Worm (Caenorhabditis elegans): ENCODE data around the gene talp-3.

ce11 chrIV:14599321-14599720 is 53.9 kb downstream of the talp-3 start:
- TF ChIP-seq scrt-1 (GFP tag; IDR thresholded peaks at IDR 0.05) (no peak), F13C5.2 (tag; optimal IDR thresholded peaks at IDR 0.05) (no peak), hmg-4 (GFP tag; optimal IDR thresholded peaks at IDR 0.05) (no peak), ceh-13 (GFP tag; optimal IDR thresholded peaks at IDR 0.05) (no peak), ama-1 (optimal IDR thresholded peaks at IDR 0.05) (no peak), hnd-1 (tag; optimal IDR thresholded peaks at IDR 0.05) (no peak)

Measured in whole organism, early embryonic.